Fruit fly (Drosophila melanogaster) S2 (cell line): ENCODE data around the gene Mon1.

Source experiments
- CG8478 ChIP-seq: fragments of >200 bp; optimal IDR thresholded peaks from 2 replicates; lab custom pipeline; 2018
- CTCF ChIP-seq, 2 experiments: fragments of >200 bp; optimal IDR thresholded peaks; 2 replicates each; lab custom pipeline; 2018

Mon1 gene

dm6 chr2L:4821757-4822156 lies 28.7 kb upstream of the Mon1 start, which contains the start of gene CG15628:
CG15628 (plus strand) TSS chr2L:4821774.
- TF ChIP-seq CG8478 (lab: Kevin White, UChicago), result no peak
- TF ChIP-seq CTCF (optimal IDR thresholded peaks at IDR 0.05; lab: Kevin White, UChicago), result no peak

DNA sequence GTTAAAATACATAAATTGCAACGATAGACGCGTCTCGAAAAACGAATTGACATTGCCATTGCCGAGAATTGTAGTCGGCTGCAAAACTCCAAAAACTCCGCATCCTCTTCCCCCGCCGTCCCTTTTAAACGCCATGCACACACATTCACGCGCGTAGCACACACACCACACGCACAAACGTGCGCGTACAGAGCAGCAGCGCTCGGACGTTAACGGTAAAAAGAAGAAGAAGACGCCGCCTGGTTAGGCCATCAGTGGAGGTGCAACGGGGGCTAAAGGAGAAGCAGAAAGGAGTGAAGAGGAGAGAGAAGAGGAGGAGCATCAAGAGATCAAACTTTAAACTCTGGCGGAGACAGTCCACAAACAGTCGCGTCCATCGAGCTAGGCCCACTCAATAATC lies 28.2 kb upstream of the Mon1 start:
- TF ChIP-seq CTCF (optimal IDR thresholded peaks at IDR 0.05; lab: Kevin White, UChicago), result no peak
- TF ChIP-seq CG8478 (lab: Kevin White, UChicago), result no peak

DNA sequence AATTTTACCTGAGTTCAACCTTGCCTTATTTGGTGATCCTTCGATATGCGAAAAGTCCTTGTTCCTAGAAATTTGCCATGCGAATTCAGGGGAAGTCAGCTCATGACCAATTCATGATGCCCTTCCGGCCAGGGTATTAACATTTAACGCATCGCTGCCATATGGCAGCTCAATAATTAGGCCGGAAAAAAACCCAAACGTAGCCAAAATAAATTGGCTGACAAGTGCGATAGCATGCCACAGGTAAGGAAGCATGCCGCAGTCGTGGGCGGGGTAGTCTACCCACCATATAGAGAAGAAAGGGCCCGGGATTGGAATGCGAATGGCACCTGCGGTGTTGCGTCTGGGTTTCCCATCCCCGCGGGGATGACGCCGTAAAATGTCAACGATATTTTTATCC lies 26.6 kb upstream of the Mon1 start:
- TF ChIP-seq CTCF (optimal IDR thresholded peaks at IDR 0.05; lab: Kevin White, UChicago), result no peak
- TF ChIP-seq CG8478 (lab: Kevin White, UChicago), result no peak

dm6 chr2L:4825695-4826094 lies 24.7 kb upstream of the Mon1 start:
- no peak for TF ChIP-seq CG8478 (lab: Kevin White, UChicago)
- no peak for TF ChIP-seq CTCF (optimal IDR thresholded peaks at IDR 0.05; lab: Kevin White, UChicago)

- no peak for TF ChIP-seq CTCF (optimal IDR thresholded peaks at IDR 0.05; lab: Kevin White, UChicago)
- no peak for TF ChIP-seq CG8478 (lab: Kevin White, UChicago)
Measured at dm6 chr2L:4829040-4829439, 21.4 kb upstream of the Mon1 start.

dm6 chr2L:4830490-4830889 lies 20.0 kb upstream of the Mon1 start, which contains the start of gene Fnta:
Fnta (minus strand) TSS chr2L:4830693.
- no peak for TF ChIP-seq CTCF (optimal IDR thresholded peaks at IDR 0.05; lab: Kevin White, UChicago)
- TF ChIP-seq CG8478 (lab: Kevin White, UChicago), result no peak

- TF ChIP-seq CG8478 (lab: Kevin White, UChicago), result no peak
- TF ChIP-seq CTCF (optimal IDR thresholded peaks at IDR 0.05; lab: Kevin White, UChicago), result no peak
Measured at dm6 chr2L:4835091-4835689, 15.3 kb upstream of the Mon1 start, which contains the start of gene Ir25a. Ir25a (minus strand) TSS chr2L:4835300.

DNA sequence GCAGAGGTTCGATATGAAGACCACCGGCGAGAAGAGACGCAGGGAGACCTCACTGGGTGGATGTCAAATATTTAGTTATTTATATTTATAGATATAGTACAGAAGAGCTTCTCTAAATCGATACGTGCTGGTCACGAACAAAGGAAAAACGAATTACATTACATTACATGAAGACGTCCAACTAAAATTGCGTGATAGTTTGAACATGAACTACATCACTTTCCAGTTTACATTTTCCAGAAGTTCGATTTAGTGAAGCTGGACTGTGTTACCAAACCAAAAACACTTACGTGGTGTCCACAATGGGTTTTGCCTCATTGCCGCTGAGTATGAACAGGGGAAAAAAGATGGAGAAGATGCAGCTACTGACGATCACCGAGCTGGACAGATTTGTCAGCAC lies 14.2 kb upstream of the Mon1 start:
- TF ChIP-seq CTCF (optimal IDR thresholded peaks at IDR 0.05; lab: Kevin White, UChicago) (no peak), CG8478 (lab: Kevin White, UChicago) (no peak)

dm6 chr2L:4837772-4838397 lies 12.6 kb upstream of the Mon1 start, which contains the start of the genes tank and CG12194:
tank (minus strand) TSS chr2L:4837999.
CG12194 (plus strand) TSS chr2L:4838347.
- TF ChIP-seq CG8478 (lab: Kevin White, UChicago) (no peak), CTCF (optimal IDR thresholded peaks at IDR 0.05; lab: Kevin White, UChicago) (no peak)

DNA sequence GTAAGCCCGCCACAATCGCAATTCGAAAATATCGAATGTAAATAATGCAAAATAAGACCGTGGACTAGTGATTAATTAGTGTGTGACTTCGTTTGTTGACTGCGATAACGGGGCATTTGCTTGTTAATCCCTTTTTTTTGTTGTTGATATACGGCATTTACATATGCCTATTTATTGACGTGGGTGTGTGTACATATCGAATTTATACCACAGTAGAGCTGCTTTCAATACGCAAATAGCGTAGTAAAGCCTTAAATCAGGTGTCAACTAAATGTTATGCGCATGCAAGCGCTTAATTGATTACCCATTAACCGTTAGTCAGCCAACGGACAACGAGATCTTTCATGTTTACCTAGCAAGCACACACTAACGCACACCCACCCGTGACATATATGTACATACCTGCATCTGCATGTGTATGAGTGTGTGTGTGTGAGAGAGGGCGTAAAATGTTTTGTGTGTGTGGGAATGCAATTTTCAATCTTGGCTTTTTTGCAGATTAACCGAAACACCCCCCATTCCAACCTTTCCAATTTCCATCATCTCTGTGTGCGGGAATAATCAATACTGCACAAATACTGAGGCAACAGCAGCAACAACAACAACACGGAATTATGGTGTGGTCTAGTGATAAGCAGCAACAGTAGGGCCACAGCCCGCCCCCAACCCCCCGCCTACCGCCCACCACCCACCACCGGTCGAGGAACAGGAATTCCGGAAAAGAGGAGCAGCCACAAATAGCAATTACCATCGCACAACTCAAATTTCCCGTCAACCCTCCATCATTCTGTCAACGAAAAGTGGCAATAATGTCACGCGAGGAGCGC lies 11.7 kb upstream of the Mon1 start:
- TF ChIP-seq CG8478 (lab: Kevin White, UChicago), result no peak
- TF ChIP-seq CTCF (optimal IDR thresholded peaks at IDR 0.05; lab: Kevin White, UChicago), result no peak

- TF ChIP-seq CG8478 (lab: Kevin White, UChicago) (no peak), CTCF (optimal IDR thresholded peaks at IDR 0.05; lab: Kevin White, UChicago) (no peak)
Measured at dm6 chr2L:4846629-4847125, 3.8 kb upstream of the Mon1 start.

DNA sequence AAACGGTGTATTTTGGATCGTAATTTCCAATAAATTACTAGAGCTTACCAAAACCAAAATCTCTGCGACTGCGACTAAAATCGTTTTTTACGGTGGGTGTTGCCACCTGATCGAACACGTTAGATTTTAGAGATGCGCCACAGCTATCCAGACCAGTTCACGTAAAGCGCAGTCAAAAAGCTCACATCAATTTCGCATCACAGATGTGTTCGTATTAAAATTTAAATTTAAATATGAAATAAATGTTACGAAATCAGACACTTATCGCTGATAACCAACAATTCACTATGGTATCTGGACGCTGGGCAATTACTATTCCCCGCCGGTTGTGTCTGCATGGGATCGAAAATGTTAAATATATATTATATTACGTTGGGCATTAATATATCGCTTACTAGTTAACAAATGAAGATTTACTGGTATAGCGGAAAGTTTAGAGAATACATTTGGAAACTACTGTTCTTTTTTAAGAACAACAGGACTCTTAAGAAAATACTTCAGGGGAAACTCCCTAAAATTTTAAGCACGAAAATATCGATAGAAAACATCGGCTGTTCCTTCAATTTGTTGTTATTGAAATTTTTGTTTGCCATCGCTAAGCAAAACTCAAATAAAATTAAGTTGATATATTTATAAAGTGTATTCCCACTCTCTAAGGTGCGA lies 3.1 kb upstream of the Mon1 start, which contains the start of the genes mxt and CG11927:
mxt (minus strand) TSS at position 105 of the 663 bp plus-strand sequence.
CG11927 (plus strand) TSS at position 576 of the 663 bp plus-strand sequence.
- TF ChIP-seq CTCF (optimal IDR thresholded peaks at IDR 0.05; lab: Kevin White, UChicago) (no peak), CG8478 (lab: Kevin White, UChicago) (no peak)

dm6 chr2L:4852605-4853102 lies 2.2 kb downstream of the Mon1 start, which contains the start of gene smog:
smog (plus strand) TSS chr2L:4852864.
- TF ChIP-seq CG8478 (lab: Kevin White, UChicago), result no peak
- TF ChIP-seq CTCF (optimal IDR thresholded peaks at IDR 0.05; lab: Kevin White, UChicago), result peak in 1 of 2 experiments; percentile 23

- no peak for TF ChIP-seq CTCF (optimal IDR thresholded peaks at IDR 0.05; lab: Kevin White, UChicago)
- no peak for TF ChIP-seq CG8478 (lab: Kevin White, UChicago)
Measured at dm6 chr2L:4854822-4855221, 4.4 kb downstream of the Mon1 start.
